Fruit fly (Drosophila melanogaster) whole organism, prepupa: ENCODE data around the gene CG7341.

Source experiments
- CG10631 ChIP-seq: fragments of 200-800 bp; sonication (Bioruptor generic); optimal IDR thresholded peaks from 2 replicates; lab custom pipeline; 2016; ENCODE audit warnings: missing biosample characterization, missing genetic modification characterization
- CG10669 ChIP-seq: fragments of 200-800 bp; sonication (Bioruptor generic); optimal IDR thresholded peaks from 3 replicates; lab custom pipeline; 2018; ENCODE audit warnings: missing biosample characterization, mild to moderate bottlenecking, missing genetic modification characterization, moderate library complexity
- CG11762 ChIP-seq: fragments of 200-800 bp; sonication (Bioruptor generic); optimal IDR thresholded peaks from 3 replicates; lab custom pipeline; 2016; ENCODE audit warnings: missing biosample characterization, missing genetic modification characterization; ENCODE audit not compliant: insufficient read depth
- CG11902 ChIP-seq: fragments of 200-800 bp; sonication (Bioruptor generic); optimal IDR thresholded peaks from 3 replicates; lab custom pipeline; 2016; ENCODE audit warnings: missing biosample characterization, missing genetic modification characterization
- CG15336 ChIP-seq: fragments of 200-800 bp; sonication (Bioruptor generic); IDR thresholded peaks from 2 replicates; pipeline ENCODE4 v1.3.6; 2022; ENCODE audit warnings: missing biosample characterization, missing genetic modification characterization
- CG16779 ChIP-seq: fragments of 200-800 bp; sonication (Bioruptor generic); optimal IDR thresholded peaks from 3 replicates; lab custom pipeline; 2017; ENCODE audit warnings: missing biosample characterization, mild to moderate bottlenecking, missing genetic modification characterization
- CG3032 ChIP-seq: fragments of 200-800 bp; optimal IDR thresholded peaks from 2 replicates; lab custom pipeline; 2019; ENCODE audit warnings: missing biosample characterization, mild to moderate bottlenecking, missing genetic modification characterization, moderate library complexity
- CG32006 ChIP-seq: fragments of 200-800 bp; sonication (Bioruptor generic); optimal IDR thresholded peaks from 3 replicates; lab custom pipeline; 2017; ENCODE audit warnings: missing biosample characterization, mild to moderate bottlenecking, missing genetic modification characterization
- CG34406 ChIP-seq: fragments of 200-800 bp; sonication (Bioruptor generic); optimal IDR thresholded peaks from 3 replicates; lab custom pipeline; 2016; ENCODE audit warnings: missing biosample characterization, missing genetic modification characterization
- CG4318 ChIP-seq: fragments of 200-800 bp; sonication (Bioruptor generic); optimal IDR thresholded peaks from 3 replicates; lab custom pipeline; 2017; ENCODE audit warnings: missing biosample characterization, mild to moderate bottlenecking, missing genetic modification characterization
- CG6163 ChIP-seq: fragments of 200-800 bp; sonication (Bioruptor generic); IDR thresholded peaks from 3 replicates; pipeline ENCODE4 v1.3.6; 2022; ENCODE audit warnings: missing biosample characterization, missing genetic modification characterization
- CG6276 ChIP-seq: fragments of 200-800 bp; sonication (Bioruptor generic); optimal IDR thresholded peaks from 2 replicates; lab custom pipeline; 2017; ENCODE audit warnings: missing biosample characterization, mild to moderate bottlenecking, missing genetic modification characterization
- CG6808 ChIP-seq: fragments of 200-800 bp; sonication (Bioruptor generic); optimal IDR thresholded peaks from 3 replicates; lab custom pipeline; 2017; ENCODE audit warnings: missing biosample characterization, missing genetic modification characterization, mild to moderate bottlenecking, moderate library complexity, missing genetic modification reagents
- CG7368 ChIP-seq: fragments of 200-800 bp; sonication (Bioruptor generic); optimal IDR thresholded peaks from 3 replicates; lab custom pipeline; 2016; ENCODE audit warnings: missing biosample characterization, missing genetic modification characterization
- CG8119 ChIP-seq: fragments of 200-800 bp; sonication (Bioruptor generic); IDR thresholded peaks from 3 replicates; pipeline ENCODE4 v1.3.6; 2022; ENCODE audit warnings: missing biosample characterization, missing genetic modification characterization
- CG8319 ChIP-seq: fragments of 200-800 bp; sonication (Bioruptor generic); optimal IDR thresholded peaks from 3 replicates; lab custom pipeline; 2016; ENCODE audit warnings: missing biosample characterization, missing genetic modification characterization
- CG8632 ChIP-seq: fragments of 200-800 bp; sonication (Bioruptor generic); optimal IDR thresholded peaks from 3 replicates; lab custom pipeline; 2016; ENCODE audit warnings: missing biosample characterization, missing genetic modification characterization
- Eip78C ChIP-seq: fragments of 200-800 bp; sonication (Bioruptor generic); peaks from one replicate; lab custom pipeline; 2016; ENCODE audit warnings: missing biosample characterization, missing genetic modification characterization
- Eip93F ChIP-seq: fragments of 200-800 bp; sonication (Bioruptor generic); optimal IDR thresholded peaks from 2 replicates; lab custom pipeline; 2016; ENCODE audit warnings: missing biosample characterization, mild to moderate bottlenecking, missing genetic modification characterization
- Ets21C ChIP-seq: fragments of 200-800 bp; sonication (Bioruptor generic); optimal IDR thresholded peaks from 3 replicates; lab custom pipeline; 2016; ENCODE audit warnings: missing biosample characterization, missing genetic modification characterization
- Ets96B ChIP-seq: fragments of 200-800 bp; optimal IDR thresholded peaks from 2 replicates; lab custom pipeline; 2019; ENCODE audit warnings: missing biosample characterization, mild to moderate bottlenecking, missing genetic modification characterization, moderate library complexity
- Gug ChIP-seq: fragments of 200-800 bp; sonication (Bioruptor generic); IDR thresholded peaks from 2 replicates; pipeline ENCODE4 v1.3.6; 2022; ENCODE audit warnings: missing biosample characterization, missing genetic modification characterization
- Hr4 ChIP-seq: fragments of 200-800 bp; sonication (Bioruptor generic); optimal IDR thresholded peaks from 3 replicates; lab custom pipeline; 2016; ENCODE audit warnings: missing biosample characterization, missing genetic modification characterization
- Met ChIP-seq: fragments of 200-800 bp; sonication (Bioruptor generic); optimal IDR thresholded peaks from 3 replicates; lab custom pipeline; 2016; ENCODE audit warnings: missing biosample characterization, missing genetic modification characterization
- Smox ChIP-seq: fragments of 200-800 bp; sonication (Bioruptor generic); optimal IDR thresholded peaks from 3 replicates; lab custom pipeline; 2016; ENCODE audit warnings: missing biosample characterization, missing genetic modification characterization
- Sox102F ChIP-seq: fragments of 200-800 bp; sonication (Bioruptor generic); optimal IDR thresholded peaks from 2 replicates; lab custom pipeline; 2016; ENCODE audit warnings: missing biosample characterization, mild to moderate bottlenecking, missing genetic modification characterization
- Sox14 ChIP-seq: fragments of 200-800 bp; sonication (Bioruptor generic); optimal IDR thresholded peaks from 3 replicates; lab custom pipeline; 2016; ENCODE audit warnings: missing biosample characterization, missing genetic modification characterization
- dsx ChIP-seq: fragments of 200-800 bp; optimal IDR thresholded peaks from 3 replicates; lab custom pipeline; 2019; ENCODE audit warnings: missing biosample characterization, mild to moderate bottlenecking, missing genetic modification characterization, moderate library complexity; ENCODE audit not compliant: poor library complexity, severe bottlenecking
- fd59A ChIP-seq: fragments of 200-800 bp; sonication (Bioruptor generic); optimal IDR thresholded peaks from 2 replicates; lab custom pipeline; 2017; ENCODE audit warnings: missing biosample characterization, mild to moderate bottlenecking, missing genetic modification characterization, missing genetic modification reagents
- fd85E ChIP-seq: fragments of 200-800 bp; sonication (Bioruptor generic); optimal IDR thresholded peaks from 3 replicates; lab custom pipeline; 2016; ENCODE audit warnings: missing biosample characterization, missing genetic modification characterization
- fkh ChIP-seq: fragments of 200-800 bp; sonication (Bioruptor generic); optimal IDR thresholded peaks from 3 replicates; lab custom pipeline; 2017; ENCODE audit warnings: missing biosample characterization, mild to moderate bottlenecking, missing genetic modification characterization, moderate library complexity
- lz ChIP-seq: fragments of 200-800 bp; sonication (Bioruptor generic); optimal IDR thresholded peaks from 3 replicates; lab custom pipeline; 2016; ENCODE audit warnings: missing biosample characterization, missing genetic modification characterization
- net ChIP-seq: fragments of 200-800 bp; sonication (Bioruptor generic); optimal IDR thresholded peaks from 3 replicates; lab custom pipeline; 2016; ENCODE audit warnings: missing biosample characterization, missing genetic modification characterization
- pdm3 ChIP-seq: fragments of 200-800 bp; sonication (Bioruptor generic); optimal IDR thresholded peaks from 3 replicates; lab custom pipeline; 2016; ENCODE audit warnings: missing biosample characterization, missing genetic modification characterization
- salr ChIP-seq, 2 experiments: fragments of 200-800 bp; sonication (Bioruptor generic); optimal IDR thresholded peaks; 3 replicates each; lab custom pipeline; 2016 to 2018; ENCODE audit warnings: missing biosample characterization in 2 of 2, missing genetic modification characterization in 2 of 2, mild to moderate bottlenecking in 1 of 2
- spab ChIP-seq: fragments of 200-800 bp; sonication (Bioruptor generic); optimal IDR thresholded peaks from 2 replicates; lab custom pipeline; 2017; ENCODE audit warnings: missing biosample characterization, mild to moderate bottlenecking, missing genetic modification characterization, missing genetic modification reagents
- ss ChIP-seq, 2 experiments: fragments of 200-800 bp; sonication (Bioruptor generic); optimal IDR thresholded peaks; 2 replicates in 1 of 2; 3 replicates in 1 of 2; lab custom pipeline; 2017 to 2018; ENCODE audit warnings: mild to moderate bottlenecking in 2 of 2, missing biosample characterization in 2 of 2, missing genetic modification characterization in 2 of 2, moderate library complexity in 1 of 2
- svp ChIP-seq: fragments of 200-800 bp; sonication (Bioruptor generic); peaks from one replicate; lab custom pipeline; 2016; ENCODE audit warnings: missing biosample characterization, missing genetic modification characterization
- vri ChIP-seq: fragments of 200-800 bp; sonication (Bioruptor generic); optimal IDR thresholded peaks from 3 replicates; lab custom pipeline; 2016; ENCODE audit warnings: missing biosample characterization, mild to moderate bottlenecking, missing genetic modification characterization

The CG7341 gene

dm6 chr3L:18086754-18087685 lies 25.7 kb upstream of the CG7341 start, which contains the start of gene CG34253:
TSS of gene CG34253 (minus strand) at chr3L:18087320.
- TF ChIP-seq Hr4 (GFP tag; lab: Kevin White, UChicago) = no peak
- no peak for TF ChIP-seq Smox (GFP tag; lab: Kevin White, UChicago)
- TF ChIP-seq CG10669 (GFP tag; lab: Kevin White, UChicago) = no peak
- TF ChIP-seq CG15336 (GFP tag; lab: Robert Waterston, UW) = no peak
- TF ChIP-seq CG4318 (GFP tag; lab: Kevin White, UChicago) = no peak
- TF ChIP-seq CG6276 = peak; percentile 24
- no peak for TF ChIP-seq lz (GFP tag; lab: Kevin White, UChicago)
- peak; percentile 7 for TF ChIP-seq Sox14
- TF ChIP-seq CG16779 (tag; lab: Kevin White, UChicago) = no peak
- no peak for TF ChIP-seq dsx (GFP tag; lab: Kevin White, UChicago)
- TF ChIP-seq CG6808 (GFP tag; lab: Kevin White, UChicago) = peak; percentile 15
- TF ChIP-seq spab (GFP tag; lab: Kevin White, UChicago) = no peak
- peak; percentile 76 for TF ChIP-seq svp (GFP tag; lab: Kevin White, UChicago)
- TF ChIP-seq CG10631 (GFP tag; lab: Kevin White, UChicago) = no peak
- TF ChIP-seq CG32006 (GFP tag; lab: Kevin White, UChicago) = no peak
- TF ChIP-seq CG8119 = no peak
- TF ChIP-seq CG11762 (GFP tag; lab: Kevin White, UChicago) = no peak
- no peak for TF ChIP-seq CG11902 (GFP tag; lab: Kevin White, UChicago)
- peak; percentile 2 for TF ChIP-seq Met (GFP tag; lab: Kevin White, UChicago)
- no peak for TF ChIP-seq net (GFP tag; lab: Kevin White, UChicago)
- no peak for TF ChIP-seq salr (GFP tag; optimal IDR thresholded peaks at IDR 0.05; lab: Kevin White, UChicago)
- no peak for TF ChIP-seq fd85E
- TF ChIP-seq CG3032 (tag; lab: Kevin White, UChicago) = no peak
- peak; percentile 8 to 25 for TF ChIP-seq ss (GFP tag; optimal IDR thresholded peaks at IDR 0.05; lab: Kevin White, UChicago)
- TF ChIP-seq CG7368 = no peak
- TF ChIP-seq CG6163 = no peak; the same call in 2 of the 3 replicates
- no peak for TF ChIP-seq Ets96B (tag; lab: Kevin White, UChicago)
- no peak for TF ChIP-seq Sox102F
- peak; percentile 48 for TF ChIP-seq Eip78C (GFP tag; lab: Kevin White, UChicago)
- TF ChIP-seq vri (GFP tag; lab: Kevin White, UChicago) = peak; percentile 40
- peak; percentile 13 for TF ChIP-seq pdm3 (GFP tag; lab: Kevin White, UChicago)
- no peak for TF ChIP-seq fd59A
- no peak for TF ChIP-seq Ets21C (GFP tag; lab: Kevin White, UChicago)

DNA sequence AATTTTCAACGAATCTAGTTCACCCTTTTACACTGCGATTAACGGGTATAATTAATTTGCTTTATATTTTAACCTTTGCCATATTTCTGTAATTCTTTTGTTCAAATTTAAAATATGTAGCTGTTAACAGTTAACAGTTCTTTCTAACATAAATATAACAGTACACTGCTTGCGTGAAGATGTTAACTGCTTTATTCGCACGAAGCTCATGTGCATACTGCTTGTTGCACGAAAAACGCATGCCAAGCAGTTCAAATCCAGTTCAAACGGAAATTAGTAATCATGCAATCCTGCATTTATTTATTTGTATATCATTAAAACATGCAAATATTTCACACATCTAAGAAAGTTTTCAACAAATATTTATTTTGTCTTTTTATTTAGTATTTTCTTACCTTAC lies 24.7 kb upstream of the CG7341 start:
- TF ChIP-seq Sox14 (peak; percentile 51), CG8632 (GFP tag; lab: Kevin White, UChicago) (no peak), pdm3 (GFP tag; lab: Kevin White, UChicago) (no peak), fkh (GFP tag; lab: Kevin White, UChicago) (peak; percentile 67), Eip78C (GFP tag; lab: Kevin White, UChicago) (peak; percentile 39)

- TF ChIP-seq CG32006 (GFP tag; lab: Kevin White, UChicago) = peak; percentile 67
- TF ChIP-seq lz (GFP tag; lab: Kevin White, UChicago) = no peak
- TF ChIP-seq CG6276 = peak; percentile 17
- TF ChIP-seq net (GFP tag; lab: Kevin White, UChicago) = no peak
- TF ChIP-seq salr (GFP tag; optimal IDR thresholded peaks at IDR 0.05; lab: Kevin White, UChicago) = no peak
- TF ChIP-seq CG34406 (GFP tag; lab: Kevin White, UChicago) = no peak
- no peak for TF ChIP-seq vri (GFP tag; lab: Kevin White, UChicago)
- peak; percentile 33; the same call in 1 of the 2 replicates for TF ChIP-seq CG15336 (GFP tag; lab: Robert Waterston, UW)
- no peak for TF ChIP-seq Gug (GFP tag; lab: Robert Waterston, UW)
- no peak for TF ChIP-seq Met (GFP tag; lab: Kevin White, UChicago)
- peak; percentile 66 for TF ChIP-seq Eip78C (GFP tag; lab: Kevin White, UChicago)
- no peak for TF ChIP-seq Smox (GFP tag; lab: Kevin White, UChicago)
- TF ChIP-seq Eip93F (GFP tag; lab: Kevin White, UChicago) = no peak
- TF ChIP-seq CG8319 = no peak
- TF ChIP-seq Hr4 (GFP tag; lab: Kevin White, UChicago) = peak; percentile 38
- TF ChIP-seq CG8632 (GFP tag; lab: Kevin White, UChicago) = no peak
Observed at dm6 chr3L:18093875-18094274, 18.9 kb upstream of the CG7341 start.
